Worm (Caenorhabditis elegans) whole organism, L2 larva: ENCODE results near the gene cyp-34A10.

Source experiments
- C34F6.9 ChIP-seq: fragments of 150-350 bp; optimal IDR thresholded peaks from 2 replicates; lab custom pipeline; 2014; ENCODE audit warnings: missing biosample characterization, missing genetic modification characterization
- F13H6.1 ChIP-seq: sonication (generic microtip); optimal IDR thresholded peaks from 2 replicates; lab custom pipeline; 2016; ENCODE audit warnings: missing genetic modification characterization, missing compliant biosample characterization
- R02D3.7 ChIP-seq: fragments of 150-350 bp; optimal IDR thresholded peaks from 2 replicates; lab custom pipeline; 2014; ENCODE audit warnings: missing biosample characterization, missing genetic modification characterization
- Y55F3AM.14 ChIP-seq: fragments of 200-800 bp; sonication (Bioruptor generic); optimal IDR thresholded peaks from 2 replicates; lab custom pipeline; 2018; ENCODE audit warnings: mild to moderate bottlenecking, missing genetic modification characterization, missing compliant biosample characterization
- aly-2 ChIP-seq: fragments of 150-350 bp; optimal IDR thresholded peaks from 2 replicates; lab custom pipeline; 2014; ENCODE audit warnings: missing biosample characterization, missing genetic modification characterization
- ama-1 ChIP-seq: fragments of 150-350 bp; optimal IDR thresholded peaks from 2 replicates; lab custom pipeline; 2018; ENCODE audit warnings: inconsistent platforms
- ceh-16 ChIP-seq: fragments of 150-350 bp; optimal IDR thresholded peaks from 2 replicates; lab custom pipeline; 2014; ENCODE audit warnings: missing biosample characterization, missing genetic modification characterization
- dmd-4 ChIP-seq: sonication (generic microtip); optimal IDR thresholded peaks from 2 replicates; lab custom pipeline; 2017; ENCODE audit warnings: missing biosample characterization, missing genetic modification characterization
- egl-27 ChIP-seq: sonication (generic microtip); optimal IDR thresholded peaks from 3 replicates; lab custom pipeline; 2017; ENCODE audit warnings: missing biosample characterization, missing genetic modification reagents, missing genetic modification characterization
- elt-3 ChIP-seq: sonication (generic microtip); optimal IDR thresholded peaks from 2 replicates; lab custom pipeline; 2017; ENCODE audit warnings: missing biosample characterization, missing genetic modification characterization
- lin-11 ChIP-seq: fragments of 150-350 bp; sonication (generic microtip); optimal IDR thresholded peaks from 2 replicates; lab custom pipeline; 2014; ENCODE audit warnings: missing biosample characterization, missing genetic modification characterization, inconsistent platforms, mixed read lengths
- lin-13 ChIP-seq: fragments of 150-350 bp; optimal IDR thresholded peaks from 2 replicates; lab custom pipeline; 2014; ENCODE audit warnings: missing biosample characterization, missing genetic modification reagents, missing genetic modification characterization
- lin-39 ChIP-seq: fragments of 150-350 bp; optimal IDR thresholded peaks from 2 replicates; lab custom pipeline; 2014; ENCODE audit warnings: missing biosample characterization, missing genetic modification reagents, missing genetic modification characterization
- lsy-2 ChIP-seq, 2 experiments: fragments of 150-350 bp in 1 of 2; sonication (generic microtip) in 1 of 2; optimal IDR thresholded peaks; 2 replicates each; lab custom pipeline; 2014 to 2017; ENCODE audit warnings: missing biosample characterization in 2 of 2, missing genetic modification characterization in 2 of 2
- mbf-1 ChIP-seq: sonication (generic microtip); optimal IDR thresholded peaks from 2 replicates; lab custom pipeline; 2017; ENCODE audit warnings: missing biosample characterization, missing genetic modification characterization
- mdl-1 ChIP-seq, 2 experiments: fragments of 150-350 bp in 1 of 2; sonication (generic microtip) in 1 of 2; optimal IDR thresholded peaks; 2 replicates each; lab custom pipeline; 2017; ENCODE audit warnings: missing biosample characterization in 2 of 2, missing genetic modification characterization in 2 of 2
- nhr-10 ChIP-seq: sonication (generic microtip); optimal IDR thresholded peaks from 2 replicates; lab custom pipeline; 2017; ENCODE audit warnings: missing biosample characterization, missing genetic modification characterization
- nhr-11 ChIP-seq: fragments of 150-350 bp; optimal IDR thresholded peaks from 2 replicates; lab custom pipeline; 2014; ENCODE audit warnings: missing biosample characterization, missing genetic modification characterization
- nhr-12 ChIP-seq: fragments of 150-350 bp; optimal IDR thresholded peaks from 2 replicates; lab custom pipeline; 2014; ENCODE audit warnings: missing biosample characterization, missing genetic modification characterization
- nhr-129 ChIP-seq: fragments of 150-350 bp; optimal IDR thresholded peaks from 2 replicates; lab custom pipeline; 2014; ENCODE audit warnings: missing biosample characterization, missing genetic modification characterization
- nhr-21 ChIP-seq: fragments of 150-350 bp; optimal IDR thresholded peaks from 2 replicates; lab custom pipeline; 2014; ENCODE audit warnings: missing biosample characterization, missing genetic modification characterization
- nhr-237 ChIP-seq: fragments of 150-350 bp; optimal IDR thresholded peaks from 2 replicates; lab custom pipeline; 2014; ENCODE audit warnings: missing biosample characterization, missing genetic modification characterization
- nhr-6 ChIP-seq: fragments of 150-350 bp; optimal IDR thresholded peaks from 2 replicates; lab custom pipeline; 2014; ENCODE audit warnings: missing biosample characterization, missing genetic modification characterization
- nhr-77 ChIP-seq: fragments of 150-350 bp; optimal IDR thresholded peaks from 2 replicates; lab custom pipeline; 2014; ENCODE audit warnings: missing biosample characterization, missing genetic modification characterization
- peb-1 ChIP-seq: fragments of 150-350 bp; optimal IDR thresholded peaks from 2 replicates; lab custom pipeline; 2014; ENCODE audit warnings: missing biosample characterization, missing genetic modification characterization
- sem-4 ChIP-seq: fragments of 150-350 bp; optimal IDR thresholded peaks from 2 replicates; lab custom pipeline; 2014; ENCODE audit warnings: missing biosample characterization, missing genetic modification reagents, missing genetic modification characterization
- skn-1 ChIP-seq: sonication (generic microtip); optimal IDR thresholded peaks from 2 replicates; lab custom pipeline; 2017; ENCODE audit warnings: missing biosample characterization, missing genetic modification characterization
- sma-9 ChIP-seq, 2 experiments: fragments of 150-350 bp in 1 of 2; sonication (generic microtip) in 1 of 2; optimal IDR thresholded peaks; 2 replicates each; lab custom pipeline; 2014 to 2016; ENCODE audit warnings: missing genetic modification characterization in 2 of 2, mild to moderate bottlenecking in 1 of 2, missing biosample characterization in 1 of 2, missing compliant biosample characterization in 1 of 2, missing genetic modification reagents in 1 of 2, moderate library complexity in 1 of 2
- snpc-4 ChIP-seq: fragments of 150-350 bp; optimal IDR thresholded peaks from 2 replicates; lab custom pipeline; 2014; ENCODE audit warnings: missing biosample characterization, missing genetic modification characterization
- unc-39 ChIP-seq: fragments of 150-350 bp; optimal IDR thresholded peaks from 2 replicates; lab custom pipeline; 2014; ENCODE audit warnings: missing biosample characterization, missing genetic modification characterization
- unc-55 ChIP-seq: fragments of 150-350 bp; sonication (generic microtip); optimal IDR thresholded peaks from 3 replicates; lab custom pipeline; 2014; ENCODE audit warnings: missing biosample characterization, missing genetic modification reagents, missing genetic modification characterization
- unc-62 ChIP-seq: fragments of 150-350 bp; optimal IDR thresholded peaks from 2 replicates; lab custom pipeline; 2014; ENCODE audit warnings: missing biosample characterization, missing genetic modification reagents, missing genetic modification characterization
- ztf-1 ChIP-seq: fragments of 200-800 bp; sonication (Bioruptor generic); conservative IDR thresholded peaks from 2 replicates; pipeline ENCODE4 v1.3.6; 2022; ENCODE audit warnings: missing genetic modification characterization, missing compliant biosample characterization
- ztf-11 ChIP-seq: sonication (generic microtip); optimal IDR thresholded peaks from 2 replicates; lab custom pipeline; 2017; ENCODE audit warnings: missing biosample characterization, missing genetic modification characterization

The cyp-34A10 gene

ce11 chrV:3967762-3968161 is 5.0 kb downstream of the cyp-34A10 start, which contains the start of gene cyp-34A8:
TSS of gene cyp-34A8 (minus strand) at chrV:3967823.
- TF ChIP-seq sma-9 (GFP tag; optimal IDR thresholded peaks at IDR 0.05; lab: Kevin White, UChicago) (peak; percentile 31), sma-9 (tag; optimal IDR thresholded peaks at IDR 0.05; lab: Kevin White, UChicago) (no peak), mbf-1 (tag; lab: Kevin White, UChicago) (no peak)

- TF ChIP-seq nhr-12 (tag; lab: Kevin White, UChicago), result no peak
- no peak for TF ChIP-seq elt-3
- TF ChIP-seq ceh-16 (tag; lab: Kevin White, UChicago), result no peak
- TF ChIP-seq snpc-4 (tag; lab: Kevin White, UChicago), result no peak
- no peak for TF ChIP-seq egl-27 (tag; lab: Kevin White, UChicago)
- no peak for TF ChIP-seq lin-39
- no peak for TF ChIP-seq aly-2 (tag; lab: Kevin White, UChicago)
- TF ChIP-seq dmd-4 (tag; lab: Kevin White, UChicago), result no peak
- TF ChIP-seq nhr-237 (tag; lab: Kevin White, UChicago), result no peak
- TF ChIP-seq lin-11 (tag; lab: Kevin White, UChicago), result no peak
- no peak for TF ChIP-seq unc-55
- TF ChIP-seq nhr-11, result no peak
- no peak for TF ChIP-seq nhr-10 (tag; lab: Kevin White, UChicago)
- TF ChIP-seq nhr-6 (tag; lab: Kevin White, UChicago), result no peak
Observed at ce11 chrV:3963715-3964114, 9.1 kb downstream of the cyp-34A10 start, which contains the start of gene cyp-34A7. TSS of gene cyp-34A7 (minus strand) at chrV:3963815.

ce11 chrV:3961235-3961634 is 11.6 kb downstream of the cyp-34A10 start, which contains the start of gene cyp-34A6:
TSS of gene cyp-34A6 (minus strand) at chrV:3961335.
- TF ChIP-seq unc-39 (tag; lab: Kevin White, UChicago), result no peak
- TF ChIP-seq skn-1 (tag; lab: Kevin White, UChicago), result no peak
- no peak for TF ChIP-seq lin-39
- no peak for TF ChIP-seq lsy-2 (tag; optimal IDR thresholded peaks at IDR 0.05; lab: Kevin White, UChicago)
- TF ChIP-seq ama-1 (lab: Kevin White, UChicago), result no peak
- no peak for TF ChIP-seq egl-27 (tag; lab: Kevin White, UChicago)
- TF ChIP-seq mbf-1 (tag; lab: Kevin White, UChicago), result no peak
- TF ChIP-seq nhr-10 (tag; lab: Kevin White, UChicago), result no peak
- TF ChIP-seq dmd-4 (tag; lab: Kevin White, UChicago), result no peak
- no peak for TF ChIP-seq nhr-12 (tag; lab: Kevin White, UChicago)
- TF ChIP-seq sma-9 (GFP tag; optimal IDR thresholded peaks at IDR 0.05; lab: Kevin White, UChicago), result no peak
- no peak for TF ChIP-seq sma-9 (tag; optimal IDR thresholded peaks at IDR 0.05; lab: Kevin White, UChicago)
- no peak for TF ChIP-seq ztf-1 (GFP tag; lab: Robert Waterston, UW)
- TF ChIP-seq nhr-21 (tag; lab: Kevin White, UChicago), result no peak
- TF ChIP-seq unc-62, result no peak
- no peak for TF ChIP-seq peb-1 (tag; lab: Kevin White, UChicago)
- no peak for TF ChIP-seq aly-2 (tag; lab: Kevin White, UChicago)
- TF ChIP-seq nhr-6 (tag; lab: Kevin White, UChicago), result no peak

- TF ChIP-seq dmd-4 (tag; lab: Kevin White, UChicago) (no peak), aly-2 (tag; lab: Kevin White, UChicago) (no peak), Y55F3AM.14 (GFP tag; lab: Kevin White, UChicago) (no peak), nhr-77 (tag; lab: Kevin White, UChicago) (no peak), ztf-11 (tag; lab: Kevin White, UChicago) (no peak), lin-13 (GFP tag; lab: Kevin White, UChicago) (no peak), lin-11 (tag; lab: Kevin White, UChicago) (no peak), sem-4 (tag; lab: Kevin White, UChicago) (no peak)
Observed at ce11 chrV:3957608-3958007, 15.2 kb downstream of the cyp-34A10 start, which contains the start of gene cyp-34A5. TSS of gene cyp-34A5 (minus strand) at chrV:3957708.

DNA sequence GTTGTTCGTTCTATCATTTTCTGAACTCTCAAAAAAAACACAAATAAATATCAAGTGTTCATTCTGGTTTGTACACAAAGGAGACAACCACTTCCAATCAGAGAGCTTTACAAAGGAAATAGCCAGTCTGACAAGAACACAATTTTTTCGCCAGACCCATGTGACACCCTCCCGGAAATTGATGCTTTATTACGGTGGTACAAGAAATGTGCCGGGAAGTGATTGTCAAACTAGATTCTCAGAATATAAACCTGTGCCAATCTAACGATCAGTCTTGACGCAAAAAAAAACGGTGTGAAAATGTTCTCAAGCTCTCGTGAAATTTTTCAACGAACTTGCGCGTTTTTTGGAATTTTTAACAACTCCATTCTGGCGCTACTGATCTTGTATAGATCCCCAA is 19.1 kb downstream of the cyp-34A10 start, which contains the start of gene str-247:
Gene str-247 (plus strand): TSS at position 301 of the 400 bp plus-strand sequence.
- TF ChIP-seq nhr-129 (tag; lab: Kevin White, UChicago) (no peak), Y55F3AM.14 (GFP tag; lab: Kevin White, UChicago) (no peak), ama-1 (lab: Kevin White, UChicago) (no peak), C34F6.9 (tag; lab: Kevin White, UChicago) (no peak), elt-3 (no peak), dmd-4 (tag; lab: Kevin White, UChicago) (no peak), F13H6.1 (tag; lab: Kevin White, UChicago) (no peak), mbf-1 (tag; lab: Kevin White, UChicago) (no peak), unc-39 (tag; lab: Kevin White, UChicago) (no peak), ceh-16 (tag; lab: Kevin White, UChicago) (no peak), R02D3.7 (no peak), nhr-237 (tag; lab: Kevin White, UChicago) (no peak), mdl-1 (tag; optimal IDR thresholded peaks at IDR 0.05; lab: Kevin White, UChicago) (no peak)
